Worm (Caenorhabditis elegans) whole organism, mixed stage, embryonic: Measurements from ENCODE around the gene pelo-1.

Source experiments
- M03D4.4 ChIP-seq: sonication (generic microtip); optimal IDR thresholded peaks from 2 replicates; lab custom pipeline; 2017; ENCODE audit warnings: mild to moderate bottlenecking, missing genetic modification characterization, missing compliant biosample characterization
- bed-3 ChIP-seq: fragments of 200-800 bp; sonication (Bioruptor generic); optimal IDR thresholded peaks from 3 replicates; lab custom pipeline; 2018; ENCODE audit warnings: mild to moderate bottlenecking, missing genetic modification characterization, moderate library complexity, missing compliant biosample characterization
- blmp-1 ChIP-seq: fragments of 150-350 bp; optimal IDR thresholded peaks from 2 replicates; lab custom pipeline; 2014; ENCODE audit warnings: missing biosample characterization, missing genetic modification characterization
- ceh-39 ChIP-seq: fragments of 150-350 bp; optimal IDR thresholded peaks from 2 replicates; lab custom pipeline; 2014; ENCODE audit warnings: missing biosample characterization, missing genetic modification characterization
- ceh-83 ChIP-seq: fragments of 200-800 bp; sonication (Bioruptor generic); optimal IDR thresholded peaks from 2 replicates; lab custom pipeline; 2018; ENCODE audit warnings: mild to moderate bottlenecking, missing genetic modification characterization, missing compliant biosample characterization
- ces-1 ChIP-seq: fragments of 150-350 bp; optimal IDR thresholded peaks from 2 replicates; lab custom pipeline; 2014; ENCODE audit warnings: missing biosample characterization, missing genetic modification reagents, missing genetic modification characterization
- cnd-1 ChIP-seq: fragments of 200-800 bp; sonication (Bioruptor generic); optimal IDR thresholded peaks from 2 replicates; lab custom pipeline; 2018; ENCODE audit warnings: mild to moderate bottlenecking, missing genetic modification characterization, missing compliant biosample characterization
- drap-1 ChIP-seq: fragments of 200-800 bp; sonication (Bioruptor generic); optimal IDR thresholded peaks from 3 replicates; lab custom pipeline; 2018; ENCODE audit warnings: mild to moderate bottlenecking, missing genetic modification characterization, missing compliant biosample characterization
- elt-1 ChIP-seq: sonication (generic microtip); optimal IDR thresholded peaks from 2 replicates; lab custom pipeline; 2017; ENCODE audit warnings: missing genetic modification characterization, mild to moderate bottlenecking, missing compliant biosample characterization, antibody characterized with exemption, moderate library complexity, borderline replicate concordance; ENCODE audit not compliant: insufficient read depth
- elt-3 ChIP-seq: fragments of 150-350 bp; optimal IDR thresholded peaks from 2 replicates; lab custom pipeline; 2014; ENCODE audit warnings: missing biosample characterization, missing genetic modification characterization
- flh-1 ChIP-seq: fragments of 200-800 bp; sonication (Bioruptor generic); optimal IDR thresholded peaks from 2 replicates; lab custom pipeline; 2018; ENCODE audit warnings: mild to moderate bottlenecking, missing genetic modification characterization, moderate library complexity, missing compliant biosample characterization
- ham-2 ChIP-seq: fragments of 200-800 bp; sonication (Bioruptor generic); optimal IDR thresholded peaks from 2 replicates; lab custom pipeline; 2018; ENCODE audit warnings: mild to moderate bottlenecking, missing genetic modification characterization, missing compliant biosample characterization
- hlh-1 ChIP-seq: fragments of 150-350 bp; optimal IDR thresholded peaks from 2 replicates; lab custom pipeline; 2014; ENCODE audit warnings: missing biosample characterization, missing genetic modification reagents, missing genetic modification characterization
- lin-13 ChIP-seq: fragments of 150-350 bp; optimal IDR thresholded peaks from 2 replicates; lab custom pipeline; 2014; ENCODE audit warnings: missing biosample characterization, missing genetic modification characterization
- lin-32 ChIP-seq: fragments of 200-800 bp; sonication (Bioruptor generic); optimal IDR thresholded peaks from 2 replicates; lab custom pipeline; 2018; ENCODE audit warnings: mild to moderate bottlenecking, missing genetic modification characterization, missing compliant biosample characterization
- lsy-2 ChIP-seq: fragments of 150-350 bp; optimal IDR thresholded peaks from 2 replicates; lab custom pipeline; 2014; ENCODE audit warnings: missing biosample characterization, missing genetic modification characterization
- mab-5 ChIP-seq: fragments of 150-350 bp; optimal IDR thresholded peaks from 2 replicates; lab custom pipeline; 2014; ENCODE audit warnings: missing biosample characterization, missing genetic modification characterization
- mep-1 ChIP-seq: fragments of 150-350 bp; optimal IDR thresholded peaks from 2 replicates; lab custom pipeline; 2017; ENCODE audit warnings: missing biosample characterization, missing genetic modification reagents, missing genetic modification characterization, inconsistent platforms
- nhr-237 ChIP-seq: fragments of 150-350 bp; optimal IDR thresholded peaks from 2 replicates; lab custom pipeline; 2014; ENCODE audit warnings: missing biosample characterization, missing genetic modification characterization
- nhr-28 ChIP-seq: fragments of 150-350 bp; optimal IDR thresholded peaks from 2 replicates; lab custom pipeline; 2014; ENCODE audit warnings: missing biosample characterization, missing genetic modification characterization
- pha-4 ChIP-seq: fragments of 150-350 bp; optimal IDR thresholded peaks from 2 replicates; lab custom pipeline; 2018; ENCODE audit warnings: missing biosample characterization, missing genetic modification reagents, missing genetic modification characterization
- sem-2 ChIP-seq: fragments of 200-800 bp; sonication (Bioruptor generic); optimal IDR thresholded peaks from 2 replicates; lab custom pipeline; 2018; ENCODE audit warnings: mild to moderate bottlenecking, missing genetic modification characterization, missing compliant biosample characterization
- snpc-4 ChIP-seq: fragments of 150-350 bp; optimal IDR thresholded peaks from 2 replicates; lab custom pipeline; 2014; ENCODE audit warnings: missing biosample characterization, missing genetic modification characterization
- sptf-1 ChIP-seq: sonication (generic microtip); optimal IDR thresholded peaks from 2 replicates; lab custom pipeline; 2017; ENCODE audit warnings: mild to moderate bottlenecking, missing genetic modification characterization, moderate library complexity, missing compliant biosample characterization
- tbx-8 ChIP-seq: fragments of 200-800 bp; sonication (Bioruptor generic); optimal IDR thresholded peaks from 2 replicates; lab custom pipeline; 2018; ENCODE audit warnings: mild to moderate bottlenecking, missing genetic modification characterization, moderate library complexity, missing compliant biosample characterization
- unc-120 ChIP-seq: sonication (generic microtip); optimal IDR thresholded peaks from 2 replicates; lab custom pipeline; 2017; ENCODE audit warnings: missing genetic modification characterization, missing compliant biosample characterization; ENCODE audit not compliant: poor library complexity, severe bottlenecking
- unc-39 ChIP-seq: fragments of 150-350 bp; optimal IDR thresholded peaks from 2 replicates; lab custom pipeline; 2014; ENCODE audit warnings: missing biosample characterization, missing genetic modification characterization
- unc-62 ChIP-seq: fragments of 150-350 bp; optimal IDR thresholded peaks from 2 replicates; lab custom pipeline; 2014; ENCODE audit warnings: missing biosample characterization, missing genetic modification reagents, missing genetic modification characterization
- zip-8 ChIP-seq: fragments of 150-350 bp; optimal IDR thresholded peaks from 2 replicates; lab custom pipeline; 2014; ENCODE audit warnings: missing biosample characterization, missing genetic modification characterization
- ztf-11 ChIP-seq: fragments of 150-350 bp; optimal IDR thresholded peaks from 2 replicates; lab custom pipeline; 2014; ENCODE audit warnings: missing biosample characterization, missing genetic modification characterization

pelo-1 gene

DNA sequence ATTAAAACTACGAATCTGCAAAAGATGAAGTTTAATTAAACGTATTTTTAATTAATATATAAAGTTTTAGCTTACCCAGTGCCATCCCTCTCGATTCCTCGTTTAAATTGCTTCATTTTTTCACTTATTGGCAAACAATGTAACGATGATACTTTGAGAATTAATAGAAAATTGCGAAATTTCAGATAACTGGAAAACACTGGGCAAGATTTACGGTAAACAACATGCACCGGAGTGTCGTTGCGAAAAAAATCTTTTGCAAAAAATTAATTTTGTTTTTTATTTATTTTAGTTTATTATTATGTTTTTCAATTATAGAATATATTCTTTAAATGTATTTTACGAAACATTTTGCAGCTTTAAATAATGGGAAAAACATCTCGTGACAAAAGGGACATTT, at the start of gene pelo-1, which contains the start of gene R74.7:
TSS of gene pelo-1 (minus strand) at position 151 of the 400 bp plus-strand sequence.
TSS of gene R74.7 (plus strand) at position 358 of the 400 bp plus-strand sequence.
- TF ChIP-seq cnd-1 (tag; lab: Kevin White, UChicago) (no peak), ces-1 (peak; percentile 14)

DNA sequence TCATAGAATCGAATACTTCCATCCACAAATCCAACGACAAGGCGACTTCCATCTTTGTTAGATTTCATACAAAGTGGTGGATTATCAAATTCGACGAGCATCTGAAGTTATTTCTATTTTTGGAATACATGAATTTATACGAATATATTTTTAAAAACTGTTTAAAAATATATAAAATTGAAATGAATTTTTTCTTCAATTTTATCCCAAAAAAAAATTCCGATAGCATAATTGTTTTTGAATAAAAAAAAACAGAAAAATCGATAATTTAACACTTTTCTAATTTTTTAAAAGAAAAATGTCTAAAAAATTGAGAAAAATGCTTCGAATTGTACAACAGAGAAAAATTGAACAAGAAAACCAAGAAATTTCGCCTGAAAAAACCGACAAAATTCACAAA, 43.5 kb upstream of the pelo-1 start, which contains the start of gene Y44F5A.1:
TSS of gene Y44F5A.1 (minus strand) at position 101 of the 400 bp plus-strand sequence.
- no peak for TF ChIP-seq lin-13
- no peak for TF ChIP-seq cnd-1 (tag; lab: Kevin White, UChicago)
- TF ChIP-seq ceh-39 (tag; lab: Kevin White, UChicago) = no peak
- TF ChIP-seq ces-1 = no peak
- TF ChIP-seq lin-32 (GFP tag; lab: Kevin White, UChicago) = no peak
- no peak for TF ChIP-seq drap-1 (GFP tag; lab: Kevin White, UChicago)
- TF ChIP-seq blmp-1 (tag; lab: Kevin White, UChicago) = no peak
- no peak for TF ChIP-seq zip-8 (tag; lab: Kevin White, UChicago)
- TF ChIP-seq unc-39 (tag; lab: Kevin White, UChicago) = no peak
- TF ChIP-seq, all 35 proteins: peak for 0

DNA sequence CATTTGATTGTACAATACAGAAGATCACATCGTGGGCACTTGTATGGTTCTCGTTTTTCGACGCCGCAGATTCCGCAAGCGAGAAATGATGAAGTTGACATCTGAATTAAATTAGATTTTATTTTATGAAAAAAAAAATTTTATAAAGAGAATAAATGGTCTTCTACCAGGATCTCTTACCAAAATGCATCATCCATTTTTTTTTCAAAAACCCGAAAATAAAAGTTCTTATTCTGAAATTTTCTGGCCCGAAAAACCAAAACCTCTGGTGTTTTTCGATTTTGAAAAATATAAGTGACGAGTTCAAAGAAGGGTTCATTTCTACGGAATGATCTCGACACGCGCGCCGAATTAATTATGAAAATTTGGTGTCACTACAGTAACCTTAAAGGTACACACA, 40.3 kb upstream of the pelo-1 start, which contains the start of gene zhit-2:
TSS of gene zhit-2 (minus strand) at position 101 of the 400 bp plus-strand sequence.
- TF ChIP-seq unc-62 (GFP tag; lab: Kevin White, UChicago) (no peak), ham-2 (GFP tag; lab: Kevin White, UChicago) (no peak), tbx-8 (no peak), unc-120 (no peak), pha-4 (tag; lab: Kevin White, UChicago) (no peak), mab-5 (tag; lab: Kevin White, UChicago) (no peak), bed-3 (GFP tag; lab: Kevin White, UChicago) (no peak), elt-3 (tag; lab: Kevin White, UChicago) (no peak), ceh-39 (tag; lab: Kevin White, UChicago) (no peak), lsy-2 (no peak), nhr-28 (no peak), snpc-4 (tag; lab: Kevin White, UChicago) (no peak), hlh-1 (tag; lab: Kevin White, UChicago) (no peak), zip-8 (tag; lab: Kevin White, UChicago) (no peak), elt-1 (tag; lab: Kevin White, UChicago) (no peak), ces-1 (no peak), lin-32 (GFP tag; lab: Kevin White, UChicago) (no peak)
- TF ChIP-seq, all 35 proteins: peak for 0

DNA sequence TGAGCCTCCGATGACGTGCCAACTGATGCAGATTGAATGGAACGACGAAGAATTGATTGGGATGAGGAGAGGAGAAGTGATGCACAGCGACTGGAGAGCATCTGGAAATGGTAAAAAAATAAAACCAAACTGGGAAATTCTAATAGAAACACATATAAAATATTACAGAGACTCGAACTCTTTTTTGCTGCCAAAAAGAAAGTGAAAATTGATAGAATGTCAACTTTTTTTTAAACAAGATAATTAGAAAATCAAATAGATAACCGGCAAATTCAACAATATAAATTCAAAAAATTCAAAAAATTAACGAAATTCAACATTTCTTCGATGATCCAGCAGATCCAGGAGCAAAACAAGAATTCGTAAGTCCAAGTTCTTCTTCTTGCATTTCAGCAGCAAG, 39.4 kb upstream of the pelo-1 start, which contains the start of gene mrpl-21:
TSS of gene mrpl-21 (minus strand) at position 101 of the 400 bp plus-strand sequence.
- TF ChIP-seq unc-39 (tag; lab: Kevin White, UChicago) (no peak), sptf-1 (tag; lab: Kevin White, UChicago) (no peak), mep-1 (tag; lab: Kevin White, UChicago) (no peak), zip-8 (tag; lab: Kevin White, UChicago) (no peak), ceh-83 (no peak), unc-62 (GFP tag; lab: Kevin White, UChicago) (no peak), M03D4.4 (tag; lab: Kevin White, UChicago) (no peak), flh-1 (GFP tag; lab: Kevin White, UChicago) (no peak), cnd-1 (tag; lab: Kevin White, UChicago) (no peak), snpc-4 (tag; lab: Kevin White, UChicago) (no peak), ham-2 (GFP tag; lab: Kevin White, UChicago) (no peak), sem-2 (GFP tag; lab: Kevin White, UChicago) (no peak), unc-120 (no peak), nhr-237 (tag; lab: Kevin White, UChicago) (no peak), nhr-28 (no peak), bed-3 (GFP tag; lab: Kevin White, UChicago) (no peak), ceh-39 (tag; lab: Kevin White, UChicago) (no peak), drap-1 (GFP tag; lab: Kevin White, UChicago) (no peak), ztf-11 (tag; lab: Kevin White, UChicago) (no peak), hlh-1 (tag; lab: Kevin White, UChicago) (no peak)

DNA sequence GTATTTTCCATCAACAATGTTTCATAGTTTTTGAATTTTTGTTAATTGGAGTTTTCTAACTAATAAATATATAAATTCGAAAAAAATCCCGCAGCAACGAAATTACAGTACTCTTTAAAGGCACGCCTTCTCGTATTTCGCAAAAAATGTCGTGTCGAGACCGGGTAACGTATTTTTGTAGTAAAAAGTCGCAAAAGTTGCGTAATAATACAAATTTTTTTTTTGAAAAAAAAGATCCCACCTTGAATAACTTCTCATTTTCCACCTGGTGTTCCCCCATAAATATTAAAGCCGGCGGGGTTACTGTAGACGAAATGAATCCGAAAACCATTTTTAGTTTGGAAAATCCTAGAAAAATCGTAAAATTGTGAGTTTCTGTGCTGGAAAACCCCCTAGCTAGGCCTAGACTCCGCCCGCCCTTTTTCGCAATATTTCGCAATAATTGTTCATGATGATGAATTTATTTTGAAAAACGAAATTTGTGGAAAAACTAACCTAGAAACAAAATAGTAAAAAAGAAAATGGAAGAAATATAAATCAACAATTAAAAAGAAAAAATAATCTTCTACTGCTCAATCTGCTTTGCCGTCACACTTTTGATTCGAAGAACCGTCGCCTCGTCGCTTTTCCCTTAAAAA, 38.3 kb upstream of the pelo-1 start, which contains the start of gene F43C1.7:
TSS of gene F43C1.7 (minus strand) at position 351 of the 638 bp plus-strand sequence.
- peak; percentile 60 for TF ChIP-seq zip-8 (tag; lab: Kevin White, UChicago)
- no peak for TF ChIP-seq nhr-237 (tag; lab: Kevin White, UChicago)
